Worm (Caenorhabditis elegans) whole organism, L1 larva: ENCODE results near the gene C08F8.6.
A peak's percentile ranks its signal among the peaks of the same experiment; 100 is the strongest.
"Not testable (repeated sequence)": the region's sequence is repeated elsewhere in the genome, so short reads cannot be mapped to it uniquely, and the experiment has no call there.

Source experiments
- C34B4.2 ChIP-seq: sonication (generic microtip); optimal IDR thresholded peaks from 2 replicates; lab custom pipeline; 2017; ENCODE audit warnings: mild to moderate bottlenecking, missing genetic modification characterization, missing compliant biosample characterization
- aly-2 ChIP-seq: fragments of 150-350 bp; optimal IDR thresholded peaks from 2 replicates; lab custom pipeline; 2014; ENCODE audit warnings: missing biosample characterization, missing genetic modification characterization
- ama-1 ChIP-seq: fragments of 150-350 bp; optimal IDR thresholded peaks from 2 replicates; lab custom pipeline; 2014
- ceh-63 ChIP-seq: fragments of 200-800 bp; sonication (Bioruptor generic); optimal IDR thresholded peaks from 2 replicates; lab custom pipeline; 2018; ENCODE audit warnings: mild to moderate bottlenecking, missing genetic modification characterization, missing compliant biosample characterization
- ceh-82 ChIP-seq, 3 experiments: fragments of 150-350 bp in 1 of 3; sonication (generic microtip) in 2 of 3; optimal IDR thresholded peaks; 2 replicates each; lab custom pipeline; 2014 to 2017; ENCODE audit warnings: missing biosample characterization in 3 of 3, missing genetic modification characterization in 3 of 3
- ceh-88 ChIP-seq: fragments of 200-800 bp; sonication (Bioruptor generic); IDR thresholded peaks from 2 replicates; pipeline ENCODE4 v1.3.6; 2022; ENCODE audit warnings: missing genetic modification characterization, missing compliant biosample characterization
- ceh-90 ChIP-seq: sonication (generic microtip); optimal IDR thresholded peaks from 2 replicates; lab custom pipeline; 2016; ENCODE audit warnings: missing genetic modification characterization, missing compliant biosample characterization
- ces-1 ChIP-seq: fragments of 150-350 bp; optimal IDR thresholded peaks from 2 replicates; lab custom pipeline; 2014; ENCODE audit warnings: missing biosample characterization, missing genetic modification reagents, missing genetic modification characterization
- dsc-1 ChIP-seq: sonication (generic microtip); optimal IDR thresholded peaks from 2 replicates; lab custom pipeline; 2016; ENCODE audit warnings: mild to moderate bottlenecking, missing genetic modification characterization, missing compliant biosample characterization
- efl-1 ChIP-seq, 4 experiments: fragments of 150-350 bp; optimal IDR thresholded peaks in 3 of 4; peaks in 1 of 4; 1 replicate in 1 of 4; 2 replicates in 3 of 4; lab custom pipeline; 2014; ENCODE audit warnings: missing biosample characterization in 2 of 4, missing genetic modification characterization in 2 of 4, missing genetic modification reagents in 2 of 4
- elt-2 ChIP-seq: sonication (generic microtip); optimal IDR thresholded peaks from 2 replicates; lab custom pipeline; 2016; ENCODE audit warnings: missing genetic modification characterization, mild to moderate bottlenecking, inconsistent platforms, missing compliant biosample characterization, missing genetic modification reagents
- elt-3 ChIP-seq, 6 experiments: fragments of 150-350 bp in 1 of 6; sonication (generic microtip); optimal IDR thresholded peaks; 2 replicates each; lab custom pipeline; 2017 to 2018; ENCODE audit warnings: missing biosample characterization in 6 of 6, missing genetic modification characterization in 6 of 6, inconsistent platforms in 1 of 6
- hlh-17 ChIP-seq: fragments of 200-800 bp; sonication (Bioruptor generic); optimal IDR thresholded peaks from 2 replicates; lab custom pipeline; 2018; ENCODE audit warnings: missing genetic modification characterization, mild to moderate bottlenecking, missing compliant biosample characterization, moderate library complexity, borderline replicate concordance
- hpl-2 ChIP-seq: fragments of 150-350 bp; optimal IDR thresholded peaks from 2 replicates; lab custom pipeline; 2014; ENCODE audit warnings: missing biosample characterization, missing genetic modification reagents, missing genetic modification characterization
- isw-1 ChIP-seq: fragments of 200-800 bp; sonication (Bioruptor generic); IDR thresholded peaks from 2 replicates; pipeline ENCODE4 v1.3.6; 2022; ENCODE audit warnings: missing genetic modification characterization, missing compliant biosample characterization
- jun-1 ChIP-seq: fragments of 150-350 bp; optimal IDR thresholded peaks from 2 replicates; lab custom pipeline; 2014; ENCODE audit warnings: missing biosample characterization, missing genetic modification reagents, missing genetic modification characterization
- lin-13 ChIP-seq: fragments of 150-350 bp; optimal IDR thresholded peaks from 2 replicates; lab custom pipeline; 2014; ENCODE audit warnings: missing biosample characterization, missing genetic modification reagents, missing genetic modification characterization
- lin-15B ChIP-seq: fragments of 150-350 bp; sonication (generic microtip); optimal IDR thresholded peaks from 3 replicates; lab custom pipeline; 2014; ENCODE audit warnings: missing biosample characterization, missing genetic modification characterization
- lin-35 ChIP-seq, 2 experiments: fragments of 150-350 bp; optimal IDR thresholded peaks; 2 replicates each; lab custom pipeline; 2014; ENCODE audit warnings: missing biosample characterization in 2 of 2, missing genetic modification characterization in 2 of 2, missing genetic modification reagents in 2 of 2
- lir-3 ChIP-seq: sonication (generic microtip); optimal IDR thresholded peaks from 2 replicates; lab custom pipeline; 2016; ENCODE audit warnings: mild to moderate bottlenecking, missing genetic modification characterization, moderate library complexity, missing compliant biosample characterization; ENCODE audit not compliant: poor library complexity
- mef-2 ChIP-seq: fragments of 150-350 bp; optimal IDR thresholded peaks from 2 replicates; lab custom pipeline; 2014; ENCODE audit warnings: missing biosample characterization, missing genetic modification characterization
- nhr-12 ChIP-seq: sonication (generic microtip); optimal IDR thresholded peaks from 2 replicates; lab custom pipeline; 2017; ENCODE audit warnings: missing biosample characterization, missing genetic modification characterization
- nhr-19 ChIP-seq: fragments of 200-800 bp; sonication (Bioruptor generic); conservative IDR thresholded peaks from 2 replicates; pipeline ENCODE4 v1.3.6; 2022; ENCODE audit warnings: missing genetic modification characterization, missing compliant biosample characterization
- rnt-1 ChIP-seq: sonication (generic microtip); optimal IDR thresholded peaks from 2 replicates; lab custom pipeline; 2016; ENCODE audit warnings: mild to moderate bottlenecking, missing genetic modification characterization, moderate library complexity, missing compliant biosample characterization
- snpc-4 ChIP-seq: fragments of 150-350 bp; optimal IDR thresholded peaks from 2 replicates; lab custom pipeline; 2014; ENCODE audit warnings: missing biosample characterization, missing genetic modification characterization
- snu-23 ChIP-seq: sonication (generic microtip); optimal IDR thresholded peaks from 2 replicates; lab custom pipeline; 2016; ENCODE audit warnings: missing genetic modification characterization, missing compliant biosample characterization
- swsn-7 ChIP-seq: sonication (generic microtip); optimal IDR thresholded peaks from 2 replicates; lab custom pipeline; 2016; ENCODE audit warnings: missing genetic modification characterization, missing compliant biosample characterization
- unc-62 ChIP-seq: fragments of 150-350 bp; optimal IDR thresholded peaks from 2 replicates; lab custom pipeline; 2014; ENCODE audit warnings: missing biosample characterization, missing genetic modification reagents, missing genetic modification characterization
- xbp-1 ChIP-seq: sonication (generic microtip); optimal IDR thresholded peaks from 2 replicates; lab custom pipeline; 2016; ENCODE audit warnings: missing genetic modification characterization, missing compliant biosample characterization

Gene C08F8.6

DNA sequence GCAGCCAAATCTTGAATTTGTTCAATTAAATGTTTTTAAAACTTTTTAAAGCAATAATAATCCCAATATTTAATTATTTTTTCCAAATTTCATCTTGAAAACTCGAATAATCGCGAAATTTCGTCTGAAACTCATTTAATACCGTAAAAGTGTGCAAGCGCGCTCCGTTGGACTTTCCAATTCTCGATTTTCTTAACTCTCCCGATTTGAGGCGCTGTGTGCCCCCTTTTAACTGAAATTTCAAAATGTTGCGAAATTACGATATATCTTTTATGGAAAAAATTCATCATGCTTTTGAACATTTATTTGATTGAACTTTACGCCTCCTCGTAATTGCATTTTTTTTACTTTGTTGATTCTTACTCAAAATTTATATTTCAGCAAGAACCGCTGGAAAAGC, 37.7 kb upstream of the C08F8.6 start, which contains the start of gene R07H5.11:
R07H5.11 (plus strand) TSS at position 380 of the 400 bp plus-strand sequence.
- not testable (repeated sequence) for TF ChIP-seq swsn-7 (tag; lab: Kevin White, UChicago); snu-23 (GFP tag; lab: Kevin White, UChicago); hlh-17

DNA sequence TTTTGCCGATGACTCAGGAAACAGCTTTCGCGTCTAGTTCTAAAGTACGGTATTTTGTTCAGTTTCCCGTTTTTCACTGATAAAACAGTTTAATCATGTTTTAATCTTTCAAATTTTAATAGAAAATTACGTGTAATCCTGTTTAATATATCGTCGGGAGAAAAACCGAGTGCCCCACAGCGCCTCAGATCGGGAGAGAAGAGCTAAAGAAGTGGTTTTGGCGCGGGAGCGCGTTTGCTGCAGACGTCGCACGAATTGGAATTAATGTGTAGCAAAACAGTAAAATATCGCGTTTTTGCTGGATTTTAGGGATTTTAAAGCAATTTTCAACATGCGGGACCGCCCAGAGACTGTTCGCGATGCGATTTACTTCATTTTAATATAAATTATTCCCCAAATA, 36.0 kb upstream of the C08F8.6 start:
- TF ChIP-seq nhr-19 (GFP tag; lab: Robert Waterston, UW): peak; percentile 30

DNA sequence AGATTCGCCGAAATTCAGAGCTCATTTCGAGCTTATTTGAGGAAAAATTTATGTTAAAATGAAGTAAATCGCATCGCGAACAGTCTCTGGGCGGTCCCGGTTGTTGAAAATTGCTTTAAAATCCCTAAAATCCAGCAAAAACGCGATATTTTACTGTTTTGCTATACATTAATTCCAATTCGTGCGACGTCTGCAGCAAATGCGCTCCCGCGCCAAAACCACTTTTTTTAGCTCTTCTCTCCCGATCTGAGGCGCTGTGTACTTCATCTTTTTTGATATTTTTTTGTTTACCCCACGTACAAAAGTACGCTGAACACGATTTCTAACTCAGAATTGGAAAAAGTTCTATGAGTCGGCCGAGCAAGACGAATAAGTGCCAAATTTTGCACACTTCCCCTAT, 34.3 kb upstream of the C08F8.6 start, which contains the start of gene R07H5.16:
R07H5.16 (plus strand) TSS at position 348 of the 400 bp plus-strand sequence.
- TF ChIP-seq isw-1 (peak; percentile 15; the same call in 1 of the 2 replicates), rnt-1 (tag; lab: Kevin White, UChicago) (peak; percentile 2)
- TF ChIP-seq, all 84 proteins: peak for 2; not testable (repeated sequence) for 82

DNA sequence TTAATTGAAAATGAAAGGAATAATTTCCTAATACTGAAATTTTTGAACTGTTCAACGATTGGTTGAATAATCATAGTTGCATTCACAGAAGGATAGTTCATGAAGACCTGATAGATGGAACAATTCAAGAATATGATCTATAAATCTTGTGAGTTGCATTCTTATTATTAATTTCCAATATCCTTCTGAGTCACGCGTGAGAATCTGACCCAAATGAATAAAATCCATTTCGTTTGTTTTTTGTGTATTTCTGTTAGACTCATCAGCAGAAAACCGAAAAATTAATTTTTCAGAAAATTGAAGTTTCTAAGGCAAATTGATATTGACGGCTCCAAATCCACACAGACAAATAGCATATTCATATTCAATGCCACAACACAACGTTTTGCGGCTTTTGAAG, 24.7 kb upstream of the C08F8.6 start, which contains the start of gene fbxb-79:
fbxb-79 (minus strand) TSS at position 101 of the 400 bp plus-strand sequence.
- no peak for TF ChIP-seq lin-13 (GFP tag; lab: Kevin White, UChicago)
- TF ChIP-seq isw-1: no peak
- TF ChIP-seq elt-2 (tag; lab: Kevin White, UChicago): no peak
- TF ChIP-seq nhr-19 (GFP tag; lab: Robert Waterston, UW): no peak
- TF ChIP-seq hpl-2 (GFP tag; lab: Kevin White, UChicago): no peak

DNA sequence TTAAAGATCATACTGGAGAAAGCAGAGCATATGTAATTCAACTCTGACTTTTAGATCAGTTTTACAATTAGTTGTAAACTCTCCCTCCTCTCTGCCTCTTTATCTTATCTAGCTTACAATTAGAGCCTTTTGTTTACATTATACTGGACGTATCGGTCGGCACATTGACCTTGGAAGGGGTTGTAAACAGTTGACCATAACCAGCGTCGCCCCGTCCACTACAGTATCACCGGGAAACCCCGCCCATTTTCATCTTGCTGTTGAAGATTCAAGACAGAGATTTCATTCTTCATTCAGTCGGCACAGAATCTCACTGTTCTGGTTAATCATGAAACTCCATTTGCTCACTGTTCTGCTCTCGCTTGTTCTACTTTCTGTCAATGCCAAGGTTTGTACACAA, 22.0 kb upstream of the C08F8.6 start, which contains the start of gene sdz-27:
sdz-27 (plus strand) TSS at position 301 of the 400 bp plus-strand sequence.
- TF ChIP-seq hlh-17 (no peak), ceh-90 (tag; lab: Kevin White, UChicago) (no peak), nhr-19 (GFP tag; lab: Robert Waterston, UW) (no peak), C34B4.2 (tag; lab: Kevin White, UChicago) (no peak), snpc-4 (tag; lab: Kevin White, UChicago) (no peak), ceh-82 (tag; optimal IDR thresholded peaks at IDR 0.05; lab: Kevin White, UChicago) (no peak), lin-15B (tag; lab: Kevin White, UChicago) (no peak), lin-35 (GFP tag; optimal IDR thresholded peaks at IDR 0.05; lab: Kevin White, UChicago) (no peak), ceh-88 (no peak), unc-62 (GFP tag; lab: Kevin White, UChicago) (no peak), ama-1 (lab: Kevin White, UChicago) (no peak), lir-3 (tag; lab: Kevin White, UChicago) (no peak)
- TF ChIP-seq, all 84 proteins: peak for 0

DNA sequence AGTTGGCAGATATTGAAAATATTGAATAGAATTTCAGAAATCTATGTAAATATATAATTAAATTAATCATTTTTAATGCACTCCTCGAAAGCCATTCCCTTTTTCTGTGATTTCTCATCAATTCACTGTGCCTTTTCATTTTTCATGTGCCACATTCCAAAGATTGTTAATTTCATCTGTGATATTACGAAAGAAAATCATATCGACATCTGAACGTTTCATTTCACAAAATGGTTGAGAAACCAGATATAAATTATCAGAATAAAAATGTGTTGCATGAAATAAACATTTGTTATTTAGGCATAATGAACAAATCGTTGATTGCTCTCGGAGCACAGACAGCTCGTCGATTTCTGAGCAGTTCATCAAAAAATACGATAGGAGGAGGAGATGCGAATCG, 19.3 kb upstream of the C08F8.6 start, which contains the start of gene nuaf-3:
nuaf-3 (plus strand) TSS at position 301 of the 400 bp plus-strand sequence.
- TF ChIP-seq elt-3 (tag; optimal IDR thresholded peaks at IDR 0.05; lab: Kevin White, UChicago): no peak
- no peak for TF ChIP-seq aly-2 (tag; lab: Kevin White, UChicago)
- TF ChIP-seq hpl-2 (GFP tag; lab: Kevin White, UChicago): no peak
- no peak for TF ChIP-seq nhr-12 (tag; lab: Kevin White, UChicago)
- TF ChIP-seq dsc-1: no peak
- TF ChIP-seq mef-2: no peak

DNA sequence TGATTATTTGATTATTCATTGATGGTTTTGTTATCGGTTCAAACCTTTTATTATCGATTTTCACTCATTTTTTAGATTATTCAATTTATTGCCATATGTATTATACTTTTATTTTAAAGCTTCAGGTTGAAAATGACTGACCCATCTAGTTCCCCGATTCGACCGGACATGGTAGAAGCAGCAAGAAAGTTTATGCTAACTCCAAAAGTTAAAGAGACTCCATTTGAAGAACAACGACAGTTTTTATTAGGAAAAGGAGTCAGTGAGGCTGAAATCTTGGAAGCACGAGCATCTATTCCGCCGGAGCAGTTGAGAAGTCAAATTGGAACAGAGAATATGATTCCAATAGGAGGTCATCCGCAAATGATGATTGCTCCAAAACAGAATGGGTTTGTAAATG, 18.3 kb upstream of the C08F8.6 start, which contains the start of gene prx-14:
prx-14 (plus strand) TSS at position 120 of the 400 bp plus-strand sequence.
- TF ChIP-seq jun-1 (tag; lab: Kevin White, UChicago) (no peak), xbp-1 (no peak), elt-2 (tag; lab: Kevin White, UChicago) (peak; percentile 49), hpl-2 (GFP tag; lab: Kevin White, UChicago) (no peak), efl-1 (optimal IDR thresholded peaks at IDR 0.05; lab: Kevin White, UChicago) (no peak), efl-1 (GFP tag; optimal IDR thresholded peaks at IDR 0.05 in 1 of 2; lab: Kevin White, UChicago) (peak in 1 of 2 experiments; percentile 14), mef-2 (no peak), ceh-88 (no peak), ceh-63 (no peak), ces-1 (no peak)
